Worm (Caenorhabditis elegans): ENCODE measurements around the gene vps-36.

ce11 chrV:10909071-10909470, 51.4 kb downstream of the vps-36 start, which contains the start of gene zzz-1:
- TF ChIP-seq tab-1 (GFP tag; IDR thresholded peaks at IDR 0.05) = no peak
- TF ChIP-seq klf-2 (GFP tag; conservative IDR thresholded peaks at IDR 0.05) = no peak
- no peak for TF ChIP-seq ztf-29 (GFP tag; IDR thresholded peaks at IDR 0.05)
- no peak for TF ChIP-seq ref-1 (GFP tag; conservative IDR thresholded peaks at IDR 0.05)
- no peak for TF ChIP-seq T22C8.4 (GFP tag; IDR thresholded peaks at IDR 0.05)
